Worm (Caenorhabditis elegans): Measurements from ENCODE around the gene C15B12.9.

DNA sequence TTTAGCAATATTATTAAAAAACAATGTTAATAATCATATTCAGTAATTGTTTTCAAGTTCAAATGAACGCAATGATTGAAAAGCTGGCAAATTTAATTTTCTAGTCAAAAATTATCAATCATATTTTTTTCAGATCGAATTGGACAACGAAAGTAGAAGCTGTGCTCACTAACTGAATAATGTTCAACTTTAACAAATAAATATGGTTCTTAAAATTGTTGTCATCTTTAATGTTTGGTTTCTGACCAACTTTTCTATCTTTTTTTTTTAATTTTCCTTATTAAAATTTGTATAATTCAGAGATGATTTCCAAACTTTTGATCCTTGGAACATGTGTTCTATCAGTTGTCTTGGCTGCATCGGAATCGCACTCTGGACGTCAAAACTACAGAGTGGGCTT, 43.4 kb downstream of the C15B12.9 start, which contains the start of gene ttr-35:
- no peak for TF ChIP-seq unc-86 (tag; optimal IDR thresholded peaks at IDR 0.05)
- no peak for TF ChIP-seq ceh-22 (tag; optimal IDR thresholded peaks at IDR 0.05)
- TF ChIP-seq odd-2 (tag; optimal IDR thresholded peaks at IDR 0.05), result no peak
- TF ChIP-seq unc-55 (GFP tag; optimal IDR thresholded peaks at IDR 0.05), result no peak
- TF ChIP-seq sox-2 (GFP tag; IDR thresholded peaks at IDR 0.05), result no peak
- TF ChIP-seq ceh-30 (tag; optimal IDR thresholded peaks at IDR 0.05), result no peak
- no peak for TF ChIP-seq fkh-10 (GFP tag; optimal IDR thresholded peaks at IDR 0.05)
- no peak for TF ChIP-seq nhr-11 (tag; optimal IDR thresholded peaks at IDR 0.05)

Measured in whole organism, late embryonic.